Fruit fly (Drosophila melanogaster): ENCODE data around the gene CG17776.

Gene CG17776

DNA sequence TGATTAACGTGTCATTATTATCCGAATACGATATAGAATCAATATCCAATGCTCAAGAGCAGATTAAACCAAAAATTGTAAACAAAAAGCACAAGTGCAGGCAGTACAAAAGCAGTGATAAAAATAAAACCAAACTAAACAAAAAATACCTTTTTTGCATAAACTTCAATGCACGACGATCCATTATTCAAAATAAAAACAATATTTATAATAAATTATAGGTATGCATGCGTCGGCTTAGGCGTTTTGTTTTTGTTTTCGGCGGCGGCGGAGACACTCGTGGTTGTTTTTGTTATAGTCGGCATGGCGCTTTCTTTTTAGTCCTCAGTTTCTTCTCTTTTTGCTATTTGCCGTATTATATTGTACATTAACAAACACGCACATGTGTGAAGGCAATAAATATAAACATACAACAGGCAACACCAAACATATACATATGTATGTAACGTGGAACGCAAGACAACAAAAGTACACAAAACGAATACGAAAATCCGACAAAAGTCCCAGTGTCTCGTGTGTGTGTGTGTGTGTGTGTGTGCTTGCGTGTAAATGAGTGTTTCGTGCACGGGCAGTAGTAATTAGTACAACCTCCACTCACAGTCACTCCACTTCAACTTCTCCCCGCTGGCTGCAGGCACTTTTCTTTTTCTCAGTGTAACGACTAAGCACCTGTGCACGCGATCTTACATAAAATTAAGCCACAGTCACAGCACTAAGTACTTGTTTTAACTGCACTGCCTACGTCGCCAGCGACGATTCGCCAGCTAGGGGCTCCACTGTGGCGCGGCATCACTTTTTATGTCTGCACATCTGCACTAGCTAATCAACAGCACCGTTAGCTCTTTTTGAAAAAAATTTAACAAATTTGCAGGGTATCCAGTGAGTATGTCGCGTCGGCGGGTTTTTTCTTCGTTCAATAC, 48.4 kb upstream of the CG17776 start (continued):
- TF ChIP-seq CG8359 (GFP tag; optimal IDR thresholded peaks at IDR 0.05; ENCODE audit: borderline replicate concordance) (peak; percentile 10), Sox100B (GFP tag; optimal IDR thresholded peaks at IDR 0.05) (peak; percentile 21), tio (GFP tag; optimal IDR thresholded peaks at IDR 0.05) (peak; percentile 22), CG14441 (GFP tag; IDR thresholded peaks at IDR 0.05) (peak; percentile 75), jing (GFP tag; optimal IDR thresholded peaks at IDR 0.05) (no peak), seq (GFP tag; IDR thresholded peaks at IDR 0.05) (no peak), CG17328 (GFP tag; IDR thresholded peaks at IDR 0.05) (peak; percentile 40), Gug (GFP tag; IDR thresholded peaks at IDR 0.05) (peak; percentile 65; the same call in 3 of the 4 replicates), mam (GFP tag; optimal IDR thresholded peaks at IDR 0.05) (peak; percentile 30), E2f1 (GFP tag; IDR thresholded peaks at IDR 0.05) (no peak; the same call in 1 of the 2 replicates), sob (GFP tag; IDR thresholded peaks at IDR 0.05) (0 out of 2 replicates have a peak, but pooled peaks have one; percentile 5), CG2120 (GFP tag; optimal IDR thresholded peaks at IDR 0.05) (peak; percentile 45), CG15696 (tag; optimal IDR thresholded peaks at IDR 0.05) (no peak), Oaz (GFP tag; IDR thresholded peaks at IDR 0.05) (no peak), CG4820 (GFP tag; optimal IDR thresholded peaks at IDR 0.05) (peak; percentile 42), Dip3 (GFP tag; optimal IDR thresholded peaks at IDR 0.05) (peak; percentile 41), abd-A (tag; optimal IDR thresholded peaks at IDR 0.05) (no peak), grau (tag; optimal IDR thresholded peaks at IDR 0.05) (peak; percentile 92), Pdp1 (GFP tag; optimal IDR thresholded peaks at IDR 0.05) (peak; percentile 38 to 64), CG9437 (GFP tag; optimal IDR thresholded peaks at IDR 0.05) (peak; percentile 3), Rx (GFP tag; IDR thresholded peaks at IDR 0.05) (peak; percentile 27; the same call in 1 of the 2 replicates), org-1 (GFP tag; optimal IDR thresholded peaks at IDR 0.05) (peak; percentile 1), Aef1 (GFP tag; IDR thresholded peaks at IDR 0.05) (peak; percentile 50), CG15601 (tag; optimal IDR thresholded peaks at IDR 0.05) (no peak), H2.0 (GFP tag; IDR thresholded peaks at IDR 0.05) (peak; percentile 41), CG4617 (GFP tag; optimal IDR thresholded peaks at IDR 0.05; ENCODE audit: borderline replicate concordance) (peak; percentile 1), CG42726 (GFP tag; IDR thresholded peaks at IDR 0.05; ENCODE audit: partially characterized antibody) (no peak), Nf-YB (GFP tag; optimal IDR thresholded peaks at IDR 0.05) (no peak), z (GFP tag; IDR thresholded peaks at IDR 0.05) (peak; percentile 20; the same call in 1 of the 3 replicates), CG17802 (tag; optimal IDR thresholded peaks at IDR 0.05) (peak; percentile 0), nerfin-1 (tag; optimal IDR thresholded peaks at IDR 0.05) (no peak), CG13775 (GFP tag; optimal IDR thresholded peaks at IDR 0.05) (peak; percentile 57), CG3847 (GFP tag; IDR thresholded peaks at IDR 0.05) (0 out of 2 replicates have a peak, but pooled peaks have one; percentile 21), ato (GFP tag; IDR thresholded peaks at IDR 0.05; ENCODE audit: partially characterized antibody) (no peak), CG17612 (GFP tag; IDR thresholded peaks at IDR 0.05) (peak; percentile 58; the same call in 1 of the 2 replicates), sr (GFP tag; IDR thresholded peaks at IDR 0.05) (0 out of 3 replicates have a peak, but pooled peaks have one; percentile 23), CG2678 (tag; optimal IDR thresholded peaks at IDR 0.05) (peak; percentile 61), CG7839 (tag; optimal IDR thresholded peaks at IDR 0.05) (peak; percentile 54), CG4854 (GFP tag; optimal IDR thresholded peaks at IDR 0.05) (no peak), unc-4 (GFP tag; IDR thresholded peaks at IDR 0.05; ENCODE audit: partially characterized antibody) (no peak), klu (GFP tag; IDR thresholded peaks at IDR 0.05) (0 out of 2 replicates have a peak, but pooled peaks have one; percentile 40), prd (optimal IDR thresholded peaks at IDR 0.05) (no peak), prd (GFP tag; IDR thresholded peaks at IDR 0.05) (peak; percentile 65; the same call in 2 of the 3 replicates), stc (GFP tag; IDR thresholded peaks at IDR 0.05) (no peak; the same call in 1 of the 2 replicates), CG8944 (GFP tag; optimal IDR thresholded peaks at IDR 0.05) (peak; percentile 23), CG10274 (GFP tag; optimal IDR thresholded peaks at IDR 0.05) (peak; percentile 50), D19A (tag; optimal IDR thresholded peaks at IDR 0.05) (peak; percentile 98), Blimp-1 (GFP tag; optimal IDR thresholded peaks at IDR 0.05) (peak; percentile 13)
